Worm (Caenorhabditis elegans) whole organism, L3 larva: ENCODE measurements around the gene prx-10.

ENCODE experiments used
- R02D3.7 ChIP-seq: fragments of 150-350 bp; optimal IDR thresholded peaks from 2 replicates; lab custom pipeline; 2014; ENCODE audit warnings: missing biosample characterization, missing genetic modification characterization
- ZK546.5 ChIP-seq: sonication (generic microtip); optimal IDR thresholded peaks from 2 replicates; lab custom pipeline; 2017; ENCODE audit warnings: missing biosample characterization, missing genetic modification characterization
- aly-2 ChIP-seq: fragments of 150-350 bp; optimal IDR thresholded peaks from 2 replicates; lab custom pipeline; 2014; ENCODE audit warnings: missing biosample characterization, missing genetic modification characterization
- ama-1 ChIP-seq: fragments of 150-350 bp; optimal IDR thresholded peaks from 2 replicates; lab custom pipeline; 2018
- ceh-16 ChIP-seq: sonication (generic microtip); optimal IDR thresholded peaks from 2 replicates; lab custom pipeline; 2017; ENCODE audit warnings: missing biosample characterization, missing genetic modification characterization
- ceh-28 ChIP-seq: fragments of 150-350 bp; optimal IDR thresholded peaks from 2 replicates; lab custom pipeline; 2014; ENCODE audit warnings: missing biosample characterization, missing genetic modification reagents, missing genetic modification characterization
- ceh-82 ChIP-seq: fragments of 150-350 bp; optimal IDR thresholded peaks from 2 replicates; lab custom pipeline; 2014; ENCODE audit warnings: missing biosample characterization, missing genetic modification characterization
- ceh-9 ChIP-seq: sonication (generic microtip); optimal IDR thresholded peaks from 2 replicates; lab custom pipeline; 2018; ENCODE audit warnings: missing biosample characterization, missing genetic modification characterization
- egl-27 ChIP-seq: sonication (generic microtip); optimal IDR thresholded peaks from 4 replicates; lab custom pipeline; 2017; ENCODE audit warnings: missing biosample characterization, missing genetic modification reagents, missing genetic modification characterization
- elt-1 ChIP-seq: fragments of 150-350 bp; optimal IDR thresholded peaks from 2 replicates; lab custom pipeline; 2014; ENCODE audit warnings: missing biosample characterization, missing genetic modification characterization
- elt-2 ChIP-seq: sonication (generic microtip); optimal IDR thresholded peaks from 2 replicates; lab custom pipeline; 2016; ENCODE audit warnings: missing genetic modification reagents, mild to moderate bottlenecking, missing genetic modification characterization, missing compliant biosample characterization
- elt-3 ChIP-seq, 3 experiments: fragments of 150-350 bp in 1 of 3; sonication (generic microtip) in 2 of 3; optimal IDR thresholded peaks; 2 replicates in 2 of 3; 4 replicates in 1 of 3; lab custom pipeline; 2014 to 2017; ENCODE audit warnings: missing biosample characterization in 3 of 3, missing genetic modification characterization in 3 of 3
- eor-1 ChIP-seq, 2 experiments: fragments of 150-350 bp; optimal IDR thresholded peaks; 2 replicates each; lab custom pipeline; 2014 to 2018; ENCODE audit warnings: missing biosample characterization in 2 of 2, missing genetic modification characterization in 2 of 2
- fkh-10 ChIP-seq: sonication (generic microtip); optimal IDR thresholded peaks from 2 replicates; lab custom pipeline; 2017; ENCODE audit warnings: missing biosample characterization, missing genetic modification reagents, missing genetic modification characterization
- fkh-2 ChIP-seq: fragments of 150-350 bp; optimal IDR thresholded peaks from 2 replicates; lab custom pipeline; 2014; ENCODE audit warnings: missing biosample characterization, missing genetic modification reagents, missing genetic modification characterization
- fos-1 ChIP-seq: fragments of 150-350 bp; optimal IDR thresholded peaks from 2 replicates; lab custom pipeline; 2014; ENCODE audit warnings: missing biosample characterization, missing genetic modification characterization
- hmg-11 ChIP-seq: sonication (generic microtip); optimal IDR thresholded peaks from 2 replicates; lab custom pipeline; 2016; ENCODE audit warnings: missing genetic modification characterization, missing compliant biosample characterization
- jun-1 ChIP-seq: fragments of 150-350 bp; optimal IDR thresholded peaks from 2 replicates; lab custom pipeline; 2014; ENCODE audit warnings: missing biosample characterization, missing genetic modification reagents, missing genetic modification characterization
- lin-15B ChIP-seq: fragments of 150-350 bp; optimal IDR thresholded peaks from 2 replicates; lab custom pipeline; 2014; ENCODE audit warnings: missing biosample characterization, missing genetic modification characterization
- lin-39 ChIP-seq: fragments of 150-350 bp; optimal IDR thresholded peaks from 2 replicates; lab custom pipeline; 2018; ENCODE audit warnings: missing biosample characterization, missing genetic modification reagents, missing genetic modification characterization
- lsy-12 ChIP-seq: sonication (generic microtip); optimal IDR thresholded peaks from 2 replicates; lab custom pipeline; 2016; ENCODE audit warnings: mild to moderate bottlenecking, missing genetic modification characterization, missing compliant biosample characterization
- mdl-1 ChIP-seq: fragments of 150-350 bp; optimal IDR thresholded peaks from 2 replicates; lab custom pipeline; 2014; ENCODE audit warnings: missing biosample characterization, missing genetic modification characterization
- mml-1 ChIP-seq: fragments of 150-350 bp; sonication (generic microtip); optimal IDR thresholded peaks from 3 replicates; lab custom pipeline; 2014; ENCODE audit warnings: missing biosample characterization, missing genetic modification characterization
- nfya-1 ChIP-seq: sonication (generic microtip); optimal IDR thresholded peaks from 2 replicates; lab custom pipeline; 2017; ENCODE audit warnings: missing genetic modification characterization, mild to moderate bottlenecking, missing compliant biosample characterization, antibody characterized with exemption, moderate library complexity; ENCODE audit not compliant: insufficient read depth
- nhr-11 ChIP-seq: fragments of 150-350 bp; optimal IDR thresholded peaks from 2 replicates; lab custom pipeline; 2014; ENCODE audit warnings: missing biosample characterization, missing genetic modification characterization
- nhr-12 ChIP-seq: fragments of 150-350 bp; optimal IDR thresholded peaks from 2 replicates; lab custom pipeline; 2014; ENCODE audit warnings: missing biosample characterization, missing genetic modification characterization
- nhr-23 ChIP-seq: fragments of 150-350 bp; optimal IDR thresholded peaks from 2 replicates; lab custom pipeline; 2014; ENCODE audit warnings: missing biosample characterization, missing genetic modification reagents, missing genetic modification characterization
- nhr-237 ChIP-seq: fragments of 150-350 bp; optimal IDR thresholded peaks from 2 replicates; lab custom pipeline; 2014; ENCODE audit warnings: missing biosample characterization, missing genetic modification characterization
- nhr-25 ChIP-seq: sonication (generic microtip); optimal IDR thresholded peaks from 2 replicates; lab custom pipeline; 2017; ENCODE audit warnings: missing biosample characterization, missing genetic modification characterization
- nhr-28 ChIP-seq: fragments of 150-350 bp; optimal IDR thresholded peaks from 2 replicates; lab custom pipeline; 2014; ENCODE audit warnings: missing biosample characterization, missing genetic modification characterization
- nhr-43 ChIP-seq: sonication (generic microtip); optimal IDR thresholded peaks from 2 replicates; lab custom pipeline; 2016; ENCODE audit warnings: mild to moderate bottlenecking, missing genetic modification characterization, missing compliant biosample characterization; ENCODE audit not compliant: poor library complexity, severe bottlenecking
- nhr-67 ChIP-seq: fragments of 150-350 bp; optimal IDR thresholded peaks from 2 replicates; lab custom pipeline; 2014; ENCODE audit warnings: missing biosample characterization, missing genetic modification characterization
- nhr-76 ChIP-seq: fragments of 150-350 bp; sonication (generic microtip); optimal IDR thresholded peaks from 5 replicates; lab custom pipeline; 2014; ENCODE audit warnings: missing biosample characterization, missing genetic modification characterization
- nhr-77 ChIP-seq: fragments of 150-350 bp; optimal IDR thresholded peaks from 2 replicates; lab custom pipeline; 2014; ENCODE audit warnings: missing biosample characterization, missing genetic modification characterization
- pha-4 ChIP-seq: fragments of 150-350 bp; optimal IDR thresholded peaks from 2 replicates; lab custom pipeline; 2014; ENCODE audit warnings: missing biosample characterization, missing genetic modification reagents, missing genetic modification characterization
- pqm-1 ChIP-seq: fragments of 150-350 bp; optimal IDR thresholded peaks from 2 replicates; lab custom pipeline; 2017; ENCODE audit warnings: missing biosample characterization, missing genetic modification characterization, inconsistent platforms
- sea-2 ChIP-seq: fragments of 150-350 bp; sonication (generic microtip); optimal IDR thresholded peaks from 4 replicates; lab custom pipeline; 2014; ENCODE audit warnings: missing biosample characterization, missing genetic modification reagents, missing genetic modification characterization
- skn-1 ChIP-seq: fragments of 150-350 bp; optimal IDR thresholded peaks from 2 replicates; lab custom pipeline; 2014; ENCODE audit warnings: missing biosample characterization, missing genetic modification characterization
- snpc-4 ChIP-seq: fragments of 150-350 bp; optimal IDR thresholded peaks from 2 replicates; lab custom pipeline; 2014; ENCODE audit warnings: missing biosample characterization, missing genetic modification characterization
- unc-39 ChIP-seq: sonication (generic microtip); optimal IDR thresholded peaks from 4 replicates; lab custom pipeline; 2017; ENCODE audit warnings: missing biosample characterization, missing genetic modification characterization
- unc-62 ChIP-seq: fragments of 150-350 bp; sonication (generic microtip); optimal IDR thresholded peaks from 4 replicates; lab custom pipeline; 2014; ENCODE audit warnings: missing biosample characterization, missing genetic modification reagents, missing genetic modification characterization
- zag-1 ChIP-seq: fragments of 150-350 bp; optimal IDR thresholded peaks from 2 replicates; lab custom pipeline; 2014; ENCODE audit warnings: missing biosample characterization, missing genetic modification characterization
- ztf-4 ChIP-seq: fragments of 150-350 bp; optimal IDR thresholded peaks from 2 replicates; lab custom pipeline; 2014; ENCODE audit warnings: missing biosample characterization, missing genetic modification characterization

prx-10 gene

ce11 chrIII:5227831-5228467 lies 8.3 kb upstream of the prx-10 start, which contains the start of the genes C34E10.12, C34E10.10 and atp-2 (continued):
- TF ChIP-seq ceh-9 (tag; lab: Kevin White, UChicago) (no peak), nhr-25 (tag; lab: Kevin White, UChicago) (peak; percentile 78), R02D3.7 (tag; lab: Kevin White, UChicago) (peak; percentile 50), nhr-28 (tag; lab: Kevin White, UChicago) (no peak), ceh-16 (no peak)
- TF ChIP-seq, all 47 proteins: peak for 22

DNA sequence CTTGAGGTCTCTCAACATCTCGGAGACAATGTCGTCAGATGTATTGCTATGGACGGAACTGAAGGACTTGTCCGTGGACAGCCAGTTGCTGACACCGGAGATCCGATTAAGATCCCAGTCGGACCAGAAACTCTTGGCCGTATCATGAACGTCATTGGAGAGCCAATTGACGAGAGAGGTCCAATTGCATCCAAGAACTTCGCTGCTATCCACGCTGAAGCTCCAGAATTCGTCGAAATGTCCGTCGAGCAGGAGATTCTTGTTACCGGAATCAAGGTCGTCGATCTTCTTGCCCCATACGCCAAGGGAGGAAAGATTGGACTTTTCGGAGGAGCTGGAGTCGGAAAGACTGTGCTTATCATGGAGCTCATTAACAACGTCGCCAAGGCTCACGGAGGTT lies 7.4 kb upstream of the prx-10 start:
- TF ChIP-seq pqm-1 (tag; lab: Kevin White, UChicago) (no peak), nhr-237 (tag; lab: Kevin White, UChicago) (no peak), nfya-1 (tag; lab: Kevin White, UChicago) (no peak), unc-39 (tag; lab: Kevin White, UChicago) (no peak), fos-1 (no peak), nhr-12 (tag; lab: Kevin White, UChicago) (no peak), hmg-11 (tag; lab: Kevin White, UChicago) (no peak), elt-2 (no peak), nhr-23 (tag; lab: Kevin White, UChicago) (no peak), jun-1 (no peak), nhr-28 (tag; lab: Kevin White, UChicago) (no peak), sea-2 (GFP tag; lab: Kevin White, UChicago) (no peak), zag-1 (tag; lab: Kevin White, UChicago) (no peak)

ce11 chrIII:5229511-5230250 lies 6.5 kb upstream of the prx-10 start:
- no peak for TF ChIP-seq nhr-67 (tag; lab: Kevin White, UChicago)
- no peak for TF ChIP-seq ceh-28 (tag; lab: Kevin White, UChicago)
- TF ChIP-seq jun-1, result no peak
- TF ChIP-seq nhr-43 (tag; lab: Kevin White, UChicago), result no peak
- TF ChIP-seq snpc-4, result no peak
- no peak for TF ChIP-seq R02D3.7 (tag; lab: Kevin White, UChicago)
- TF ChIP-seq unc-39 (tag; lab: Kevin White, UChicago), result no peak
- no peak for TF ChIP-seq elt-3 (tag; optimal IDR thresholded peaks at IDR 0.05; lab: Kevin White, UChicago)
- TF ChIP-seq nhr-28 (tag; lab: Kevin White, UChicago), result no peak
- no peak for TF ChIP-seq fkh-2 (tag; lab: Kevin White, UChicago)
- no peak for TF ChIP-seq egl-27 (tag; lab: Kevin White, UChicago)
- no peak for TF ChIP-seq fkh-10 (GFP tag; lab: Kevin White, UChicago)
- no peak for TF ChIP-seq nhr-25 (tag; lab: Kevin White, UChicago)
- no peak for TF ChIP-seq ceh-16
- no peak for TF ChIP-seq skn-1 (tag; lab: Kevin White, UChicago)
- no peak for TF ChIP-seq lin-15B (tag; lab: Kevin White, UChicago)
- TF ChIP-seq lsy-12, result no peak
- TF ChIP-seq aly-2 (tag; lab: Kevin White, UChicago), result no peak
- TF ChIP-seq mml-1 (tag; lab: Kevin White, UChicago), result no peak
- no peak for TF ChIP-seq mdl-1 (tag; lab: Kevin White, UChicago)

ce11 chrIII:5230415-5230814 lies 5.8 kb upstream of the prx-10 start, which contains the start of gene prmt-5:
Gene prmt-5 (plus strand): TSS chrIII:5230555.
- TF ChIP-seq lin-15B (tag; lab: Kevin White, UChicago) (no peak), ceh-82 (tag; lab: Kevin White, UChicago) (no peak), sea-2 (GFP tag; lab: Kevin White, UChicago) (no peak), egl-27 (tag; lab: Kevin White, UChicago) (no peak), hmg-11 (tag; lab: Kevin White, UChicago) (no peak), nhr-77 (tag; lab: Kevin White, UChicago) (peak; percentile 22), R02D3.7 (tag; lab: Kevin White, UChicago) (no peak), elt-3 (tag; optimal IDR thresholded peaks at IDR 0.05; lab: Kevin White, UChicago) (peak in 1 of 3 experiments; percentile 13), zag-1 (tag; lab: Kevin White, UChicago) (no peak), ZK546.5 (tag; lab: Kevin White, UChicago) (no peak), elt-1 (tag; lab: Kevin White, UChicago) (no peak), ceh-16 (no peak), nhr-12 (tag; lab: Kevin White, UChicago) (no peak), ztf-4 (no peak), pha-4 (tag; lab: Kevin White, UChicago) (peak; percentile 13), lsy-12 (peak; percentile 81), nhr-76 (tag; lab: Kevin White, UChicago) (no peak), lin-39 (tag; lab: Kevin White, UChicago) (no peak), nhr-11 (tag; lab: Kevin White, UChicago) (peak; percentile 17), nhr-237 (tag; lab: Kevin White, UChicago) (no peak), nhr-43 (tag; lab: Kevin White, UChicago) (peak; percentile 73), unc-62 (GFP tag; lab: Kevin White, UChicago) (no peak), ceh-9 (tag; lab: Kevin White, UChicago) (no peak), skn-1 (tag; lab: Kevin White, UChicago) (no peak), pqm-1 (tag; lab: Kevin White, UChicago) (peak; percentile 18), fkh-2 (tag; lab: Kevin White, UChicago) (no peak), nhr-25 (tag; lab: Kevin White, UChicago) (peak; percentile 30), fos-1 (no peak), ama-1 (lab: Kevin White, UChicago) (peak; percentile 90), eor-1 (tag; optimal IDR thresholded peaks at IDR 0.05; lab: Kevin White, UChicago) (no peak)
